Fruit fly (Drosophila melanogaster): ENCODE data around the gene CG5946.

The CG5946 gene

DNA sequence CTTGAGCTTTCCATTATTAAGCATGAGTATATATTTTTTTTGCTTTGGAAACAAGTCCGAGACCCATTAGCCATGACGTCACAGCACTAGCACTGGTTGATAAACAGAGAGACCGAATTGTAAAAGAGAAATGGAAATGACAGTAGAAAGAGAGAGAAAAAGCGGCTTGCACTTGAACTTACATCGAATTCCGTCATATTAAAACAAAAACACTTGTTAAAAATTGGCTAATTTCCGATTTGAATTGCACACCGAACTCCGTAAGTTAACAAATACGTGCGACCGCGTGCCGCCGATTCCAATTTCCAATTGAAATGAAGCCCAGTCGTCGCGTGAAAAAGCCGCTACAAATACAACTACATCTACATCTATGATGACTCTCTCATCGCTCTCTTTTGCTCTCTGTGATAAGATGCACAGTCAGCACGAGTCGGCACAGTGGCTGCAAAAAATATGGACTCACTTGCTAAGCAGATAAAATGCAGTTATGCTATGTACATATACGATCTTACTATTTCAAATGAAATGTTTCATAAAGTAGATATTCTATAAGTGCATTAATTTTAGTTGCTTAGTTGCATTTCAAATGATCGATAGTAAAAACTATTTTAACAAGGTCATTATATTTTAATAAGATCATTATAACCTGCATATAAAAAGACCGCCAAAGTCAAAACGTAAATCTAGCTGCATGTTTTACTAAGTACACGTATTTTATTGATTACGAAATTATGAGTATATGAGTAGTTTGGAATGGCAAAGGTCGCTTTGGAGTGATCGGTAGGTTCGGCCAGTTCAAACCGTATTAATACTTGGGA is 2.2 kb downstream of the CG5946 start (continued):
- TF ChIP-seq CG18476 (GFP tag; optimal IDR thresholded peaks at IDR 0.05) (no peak), CG10462 (GFP tag; optimal IDR thresholded peaks at IDR 0.05) (no peak), Dip3 (GFP tag; optimal IDR thresholded peaks at IDR 0.05) (no peak), CG9437 (GFP tag; optimal IDR thresholded peaks at IDR 0.05) (peak; percentile 13), run (tag; optimal IDR thresholded peaks at IDR 0.05) (no peak), gem (tag; optimal IDR thresholded peaks at IDR 0.05) (no peak), Antp (GFP tag; optimal IDR thresholded peaks at IDR 0.05) (peak; percentile 15), lab (GFP tag; optimal IDR thresholded peaks at IDR 0.05) (peak; percentile 37), gsb (GFP tag; IDR thresholded peaks at IDR 0.05) (peak; percentile 32; the same call in 1 of the 2 replicates), Rfx (GFP tag; IDR thresholded peaks at IDR 0.05) (peak; percentile 72; the same call in 1 of the 2 replicates), unpg (GFP tag; optimal IDR thresholded peaks at IDR 0.05) (peak; percentile 43), CG18764 (GFP tag; optimal IDR thresholded peaks at IDR 0.05) (no peak), CG18599 (GFP tag; optimal IDR thresholded peaks at IDR 0.05) (peak; percentile 28), CG7928 (GFP tag; optimal IDR thresholded peaks at IDR 0.05) (no peak), CG1529 (GFP tag; optimal IDR thresholded peaks at IDR 0.05) (no peak), lmd (GFP tag; IDR thresholded peaks at IDR 0.05) (peak; percentile 16; the same call in 1 of the 2 replicates), CG30403 (GFP tag; optimal IDR thresholded peaks at IDR 0.05) (peak; percentile 11), dimm (GFP tag; IDR thresholded peaks at IDR 0.05) (no peak), Scr (GFP tag; IDR thresholded peaks at IDR 0.05; ENCODE audit: partially characterized antibody) (peak; percentile 19; the same call in 1 of the 2 replicates), CG11695 (GFP tag; IDR thresholded peaks at IDR 0.05) (peak; percentile 53; the same call in 1 of the 3 replicates), sqz (GFP tag; optimal IDR thresholded peaks at IDR 0.05) (peak; percentile 72), CG32772 (GFP tag; IDR thresholded peaks at IDR 0.05) (no peak), CG4820 (GFP tag; optimal IDR thresholded peaks at IDR 0.05) (no peak), Xrp1 (GFP tag; IDR thresholded peaks at IDR 0.05) (peak; percentile 64), lbe (GFP tag; optimal IDR thresholded peaks at IDR 0.05) (peak; percentile 52), CG1602 (GFP tag; optimal IDR thresholded peaks at IDR 0.05) (peak; percentile 11), Gug (GFP tag; IDR thresholded peaks at IDR 0.05) (peak; percentile 29; the same call in 1 of the 4 replicates), unc-4 (GFP tag; IDR thresholded peaks at IDR 0.05; ENCODE audit: partially characterized antibody) (peak; percentile 23; the same call in 1 of the 2 replicates), CG15073 (GFP tag; optimal IDR thresholded peaks at IDR 0.05) (no peak), CG11696 (GFP tag; IDR thresholded peaks at IDR 0.05) (0 out of 2 replicates have a peak, but pooled peaks have one; percentile 11), ind (GFP tag; optimal IDR thresholded peaks at IDR 0.05) (peak; percentile 44), shn (GFP tag; optimal IDR thresholded peaks at IDR 0.05) (peak; percentile 48), CG7987 (GFP tag; optimal IDR thresholded peaks at IDR 0.05) (peak; percentile 3), wdn (GFP tag; IDR thresholded peaks at IDR 0.05) (0 out of 2 replicates have a peak, but pooled peaks have one; percentile 38), CG2199 (GFP tag; IDR thresholded peaks at IDR 0.05) (peak; percentile 74; the same call in 2 of the 3 replicates), gro (GFP tag; optimal IDR thresholded peaks at IDR 0.05) (no peak), CG12769 (tag; optimal IDR thresholded peaks at IDR 0.05) (no peak), aop (GFP tag; IDR thresholded peaks at IDR 0.05) (no peak), cas (GFP tag; IDR thresholded peaks at IDR 0.05) (no peak), Neu2 (GFP tag; optimal IDR thresholded peaks at IDR 0.05; ENCODE audit: borderline replicate concordance) (no peak), sima (GFP tag; optimal IDR thresholded peaks at IDR 0.05) (no peak), sens (GFP tag) (peak; percentile 72), Spps (tag; optimal IDR thresholded peaks at IDR 0.05) (no peak), Hr51 (GFP tag; optimal IDR thresholded peaks at IDR 0.05) (no peak), so (GFP tag; IDR thresholded peaks at IDR 0.05) (no peak; the same call in 2 of the 3 replicates), CG33557 (GFP tag; optimal IDR thresholded peaks at IDR 0.05) (no peak), CG4424 (GFP tag; optimal IDR thresholded peaks at IDR 0.05) (no peak), YL-1 (GFP tag; optimal IDR thresholded peaks at IDR 0.05) (peak; percentile 10), CG32532 (GFP tag; IDR thresholded peaks at IDR 0.05) (peak; percentile 72; the same call in 1 of the 2 replicates)

Measured in whole organism, embryonic.